Fruit fly (Drosophila melanogaster): ENCODE data around the gene CG31036.

The CG31036 gene

dm6 chr3R:29933007-29933464, 25.1 kb downstream of the CG31036 start, which contains the start of the genes Cog7, CG42557 and CG42558:
TSS of gene Cog7 (minus strand) at chr3R:29933057.
TSS of gene CG42557 (plus strand) at chr3R:29933287.
TSS of gene CG42558 (plus strand) at chr3R:29933287.
- no peak for TF ChIP-seq CG13204 (GFP tag; optimal IDR thresholded peaks at IDR 0.05)

DNA sequence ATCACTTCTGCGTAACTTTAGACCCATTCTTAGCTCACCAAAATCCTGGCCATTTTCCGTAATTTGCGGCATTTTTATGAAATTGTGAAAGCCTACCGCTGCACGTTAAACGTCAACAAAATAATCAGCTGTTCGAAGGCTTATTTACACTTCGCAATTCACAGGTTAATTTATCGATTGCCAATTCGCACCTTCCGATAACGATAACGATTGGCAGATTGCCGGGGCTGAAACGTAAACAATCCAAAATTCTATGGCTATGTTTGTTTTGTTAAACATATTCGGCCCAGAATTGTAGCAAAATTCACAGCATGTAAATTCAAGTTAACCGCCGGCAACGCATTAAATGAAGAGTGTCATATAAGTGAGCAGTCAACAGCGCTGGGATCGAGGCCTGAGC, 27.8 kb downstream of the CG31036 start, which contains the start of the genes eIF2Balpha and Vps13B:
Gene eIF2Balpha (minus strand): TSS at position 133 of the 400 bp plus-strand sequence.
Gene Vps13B (plus strand): TSS at position 223 of the 400 bp plus-strand sequence.
- TF ChIP-seq Pif1A (GFP tag; optimal IDR thresholded peaks at IDR 0.05): no peak
- TF ChIP-seq fd96Ca (GFP tag; IDR thresholded peaks at IDR 0.05): peak; percentile 25; the same call in 1 of the 3 replicates

DNA sequence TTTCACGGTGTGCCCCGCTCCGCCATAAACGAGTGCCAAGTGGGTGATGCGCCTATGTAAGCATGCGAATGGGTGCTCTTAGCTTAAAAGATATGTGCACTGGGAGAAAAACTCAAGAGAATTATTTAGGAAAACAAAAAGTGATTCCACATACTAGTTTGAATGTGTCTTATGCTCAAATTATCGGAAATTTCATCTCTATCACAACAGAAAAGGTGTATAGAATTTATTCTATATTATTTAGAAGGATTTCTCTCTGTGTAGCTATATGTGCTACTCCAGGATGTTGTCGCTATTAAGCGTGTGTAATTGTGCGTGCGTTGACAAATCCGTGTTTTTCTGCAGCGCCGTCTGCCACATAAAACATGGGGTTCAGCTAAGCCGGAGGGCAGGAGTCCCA, 51.4 kb downstream of the CG31036 start:
- no peak for TF ChIP-seq CG12605 (GFP tag; IDR thresholded peaks at IDR 0.05)
- peak; percentile 58; the same call in 2 of the 3 replicates for TF ChIP-seq CG4496 (GFP tag; IDR thresholded peaks at IDR 0.05)
- peak; percentile 34 for TF ChIP-seq CG8159 (tag; optimal IDR thresholded peaks at IDR 0.05)
- TF ChIP-seq CG13204 (GFP tag; optimal IDR thresholded peaks at IDR 0.05): no peak
- TF ChIP-seq CG34367 (tag; optimal IDR thresholded peaks at IDR 0.05): no peak
- TF ChIP-seq gl (tag; optimal IDR thresholded peaks at IDR 0.05): no peak
- peak; percentile 9 for TF ChIP-seq CG14655 (GFP tag; optimal IDR thresholded peaks at IDR 0.05)
- no peak for TF ChIP-seq Ets98B (GFP tag; IDR thresholded peaks at IDR 0.05)
